Fruit fly (Drosophila melanogaster) whole organism, embryonic: Measurements from ENCODE around the gene MED18.

Experiments used
- Bgb ChIP-seq: fragments of 200-800 bp; sonication (Bioruptor generic); IDR thresholded peaks from 2 replicates; pipeline ENCODE4 v1.3.6; 2022; ENCODE audit warnings: missing biosample characterization, missing genetic modification characterization; ENCODE audit not compliant: partially characterized antibody
- BtbVII ChIP-seq: fragments of 200-800 bp; sonication (Bioruptor generic); optimal IDR thresholded peaks from 3 replicates; lab custom pipeline; 2017; ENCODE audit warnings: missing biosample characterization, mild to moderate bottlenecking, missing genetic modification characterization
- CG11456 ChIP-seq: fragments of 200-800 bp; sonication (Bioruptor generic); IDR thresholded peaks from 3 replicates; pipeline ENCODE4 v1.3.6; 2022; ENCODE audit warnings: missing biosample characterization, missing genetic modification characterization
- CG11504 ChIP-seq: fragments of 200-800 bp; sonication (Bioruptor generic); optimal IDR thresholded peaks from 3 replicates; lab custom pipeline; 2019; ENCODE audit warnings: missing biosample characterization, mild to moderate bottlenecking, missing genetic modification characterization, moderate library complexity
- CG15073 ChIP-seq: fragments of 200-800 bp; sonication (Bioruptor generic); optimal IDR thresholded peaks from 2 replicates; lab custom pipeline; 2016; ENCODE audit warnings: missing biosample characterization, missing genetic modification characterization
- CG16815 ChIP-seq: fragments of 200-800 bp; sonication (Bioruptor generic); optimal IDR thresholded peaks from 3 replicates; lab custom pipeline; 2017; ENCODE audit warnings: missing biosample characterization, mild to moderate bottlenecking, missing genetic modification characterization
- CG17186 ChIP-seq: fragments of 200-800 bp; sonication (Bioruptor generic); optimal IDR thresholded peaks from 3 replicates; lab custom pipeline; 2017; ENCODE audit warnings: missing biosample characterization, missing genetic modification reagents, missing genetic modification characterization
- CG17359 ChIP-seq: fragments of 200-800 bp; sonication (Bioruptor generic); optimal IDR thresholded peaks from 3 replicates; lab custom pipeline; 2018; ENCODE audit warnings: missing biosample characterization, mild to moderate bottlenecking, missing genetic modification characterization, moderate library complexity
- CG2889 ChIP-seq: fragments of 200-800 bp; sonication (Bioruptor generic); IDR thresholded peaks from 3 replicates; pipeline ENCODE4 v1.3.6; 2022; ENCODE audit warnings: missing biosample characterization, missing genetic modification characterization
- CG3065 ChIP-seq: fragments of 200-800 bp; sonication (Bioruptor generic); optimal IDR thresholded peaks from 2 replicates; lab custom pipeline; 2016; ENCODE audit warnings: missing biosample characterization, missing genetic modification characterization
- CG31365 ChIP-seq: fragments of 200-800 bp; sonication (Bioruptor generic); optimal IDR thresholded peaks from 2 replicates; lab custom pipeline; 2018; ENCODE audit warnings: missing biosample characterization, mild to moderate bottlenecking, missing genetic modification characterization
- CG33213 ChIP-seq: fragments of 200-800 bp; sonication (Bioruptor generic); optimal IDR thresholded peaks from 3 replicates; lab custom pipeline; 2016; ENCODE audit warnings: missing biosample characterization, missing genetic modification characterization
- CG33557 ChIP-seq: fragments of 200-800 bp; sonication (Bioruptor generic); optimal IDR thresholded peaks from 2 replicates; lab custom pipeline; 2019; ENCODE audit warnings: missing biosample characterization, mild to moderate bottlenecking, missing genetic modification characterization, moderate library complexity
- CG3995 ChIP-seq: fragments of 200-800 bp; sonication (Bioruptor generic); optimal IDR thresholded peaks from 3 replicates; lab custom pipeline; 2016; ENCODE audit warnings: missing biosample characterization, missing genetic modification characterization
- CG4404 ChIP-seq: fragments of 200-800 bp; sonication (Bioruptor generic); IDR thresholded peaks from 2 replicates; pipeline ENCODE4 v1.3.6; 2022; ENCODE audit warnings: missing biosample characterization, missing genetic modification characterization
- CG5180 ChIP-seq: fragments of 200-800 bp; sonication (Bioruptor generic); optimal IDR thresholded peaks from 3 replicates; lab custom pipeline; 2017; ENCODE audit warnings: missing biosample characterization, missing genetic modification characterization, mild to moderate bottlenecking, moderate library complexity, missing genetic modification reagents
- CG6175 ChIP-seq: fragments of 200-800 bp; sonication (Bioruptor generic); IDR thresholded peaks from 3 replicates; pipeline ENCODE4 v1.3.6; 2022; ENCODE audit warnings: missing biosample characterization, missing genetic modification characterization
- CG6683 ChIP-seq: fragments of 200-800 bp; sonication (Bioruptor generic); optimal IDR thresholded peaks from 2 replicates; lab custom pipeline; 2017; ENCODE audit warnings: missing biosample characterization, mild to moderate bottlenecking, missing genetic modification characterization, missing genetic modification reagents
- CG6689 ChIP-seq: fragments of 200-800 bp; sonication (Bioruptor generic); IDR thresholded peaks from 2 replicates; pipeline ENCODE4 v1.3.6; 2022; ENCODE audit warnings: missing biosample characterization, missing genetic modification characterization
- CG7745 ChIP-seq: fragments of 200-800 bp; sonication (Bioruptor generic); optimal IDR thresholded peaks from 2 replicates; lab custom pipeline; 2018; ENCODE audit warnings: missing biosample characterization, mild to moderate bottlenecking, missing genetic modification characterization, moderate library complexity
- CG7928 ChIP-seq: fragments of 200-800 bp; sonication (Bioruptor generic); optimal IDR thresholded peaks from 2 replicates; lab custom pipeline; 2017; ENCODE audit warnings: missing biosample characterization, mild to moderate bottlenecking, missing genetic modification characterization
- CG7987 ChIP-seq: fragments of 200-800 bp; sonication (Bioruptor generic); optimal IDR thresholded peaks from 2 replicates; lab custom pipeline; 2018; ENCODE audit warnings: missing biosample characterization, mild to moderate bottlenecking, missing genetic modification characterization, moderate library complexity
- Chrac-16 ChIP-seq: fragments of 200-800 bp; sonication (Bioruptor generic); optimal IDR thresholded peaks from 3 replicates; lab custom pipeline; 2016; ENCODE audit warnings: missing biosample characterization, missing genetic modification characterization
- CoRest ChIP-seq: fragments of 200-800 bp; sonication (Bioruptor generic); optimal IDR thresholded peaks from 3 replicates; lab custom pipeline; 2018; ENCODE audit warnings: missing biosample characterization, mild to moderate bottlenecking, missing genetic modification characterization, moderate library complexity
- ERR ChIP-seq: fragments of 200-800 bp; sonication (Bioruptor generic); optimal IDR thresholded peaks from 2 replicates; lab custom pipeline; 2016; ENCODE audit warnings: missing biosample characterization, missing genetic modification characterization
- HLH3B ChIP-seq: fragments of 200-800 bp; sonication (Bioruptor generic); IDR thresholded peaks from 2 replicates; pipeline ENCODE4 v1.3.6; 2022; ENCODE audit warnings: missing biosample characterization, missing genetic modification characterization
- Optix ChIP-seq: fragments of 200-800 bp; sonication (Bioruptor generic); IDR thresholded peaks from 3 replicates; pipeline ENCODE4 v1.3.6; 2022; ENCODE audit warnings: missing biosample characterization, missing genetic modification characterization
- Ssrp ChIP-seq: fragments of 200-800 bp; sonication (Bioruptor generic); optimal IDR thresholded peaks from 2 replicates; lab custom pipeline; 2018; ENCODE audit warnings: missing biosample characterization, mild to moderate bottlenecking, missing genetic modification characterization, moderate library complexity
- TFAM ChIP-seq: fragments of 200-800 bp; sonication (Bioruptor generic); optimal IDR thresholded peaks from 2 replicates; lab custom pipeline; 2017; ENCODE audit warnings: missing biosample characterization, missing genetic modification characterization, inconsistent platforms
- Trl ChIP-seq, 3 experiments: fragments of >200 bp in 2 of 3; fragments of 200-800 bp in 1 of 3; sonication (Bioruptor generic) in 1 of 3; optimal IDR thresholded peaks; 2 replicates in 1 of 3; 3 replicates in 2 of 3; lab custom pipeline; 2016 to 2017; ENCODE audit warnings: missing biosample characterization in 1 of 3, missing genetic modification characterization in 1 of 3
- ash1 ChIP-seq: fragments of 200-800 bp; sonication (Bioruptor generic); optimal IDR thresholded peaks from 2 replicates; lab custom pipeline; 2018; ENCODE audit warnings: missing biosample characterization, mild to moderate bottlenecking, missing genetic modification characterization
- bsh ChIP-seq, 2 experiments: fragments of 200-800 bp; sonication (Bioruptor generic); optimal IDR thresholded peaks; 2 replicates each; lab custom pipeline; 2017 to 2018; ENCODE audit warnings: mild to moderate bottlenecking in 2 of 2, missing biosample characterization in 2 of 2, missing genetic modification characterization in 2 of 2, moderate library complexity in 1 of 2
- inv ChIP-seq: fragments of 200-800 bp; sonication (Bioruptor generic); IDR thresholded peaks from 2 replicates; pipeline ENCODE4 v1.3.6; 2022; ENCODE audit warnings: missing biosample characterization, missing genetic modification characterization; ENCODE audit not compliant: partially characterized antibody
- luna ChIP-seq: fragments of 200-800 bp; sonication (Bioruptor generic); optimal IDR thresholded peaks from 2 replicates; lab custom pipeline; 2016; ENCODE audit warnings: missing biosample characterization, missing genetic modification characterization
- mirr ChIP-seq: fragments of 200-800 bp; sonication (Bioruptor generic); optimal IDR thresholded peaks from 3 replicates; lab custom pipeline; 2018; ENCODE audit warnings: missing biosample characterization, mild to moderate bottlenecking, missing genetic modification characterization
- nom ChIP-seq: fragments of 200-800 bp; sonication (Bioruptor generic); optimal IDR thresholded peaks from 2 replicates; lab custom pipeline; 2017; ENCODE audit warnings: missing biosample characterization, missing genetic modification characterization, mild to moderate bottlenecking, moderate library complexity, missing genetic modification reagents
- org-1 ChIP-seq: fragments of 200-800 bp; sonication (Bioruptor generic); optimal IDR thresholded peaks from 2 replicates; lab custom pipeline; 2017; ENCODE audit warnings: missing biosample characterization, missing genetic modification characterization
- otp ChIP-seq: fragments of 200-800 bp; sonication (Bioruptor generic); IDR thresholded peaks from 3 replicates; pipeline ENCODE4, ENCODE4 v1.3.6; 2022; ENCODE audit warnings: missing biosample characterization, missing genetic modification characterization
- pb ChIP-seq: fragments of 200-800 bp; sonication (Bioruptor generic); optimal IDR thresholded peaks from 3 replicates; lab custom pipeline; 2016; ENCODE audit warnings: missing biosample characterization, missing genetic modification characterization
- row ChIP-seq: fragments of 200-800 bp; sonication (Bioruptor generic); IDR thresholded peaks from 3 replicates; pipeline ENCODE4 v1.3.6; 2022; ENCODE audit warnings: missing biosample characterization, missing genetic modification characterization
- run ChIP-seq: fragments of 200-800 bp; sonication (Bioruptor generic); optimal IDR thresholded peaks from 3 replicates; lab custom pipeline; 2018; ENCODE audit warnings: missing biosample characterization, mild to moderate bottlenecking, missing genetic modification characterization
- scrt ChIP-seq: fragments of 200-800 bp; sonication (Bioruptor generic); optimal IDR thresholded peaks from 2 replicates; lab custom pipeline; 2018; ENCODE audit warnings: missing biosample characterization, mild to moderate bottlenecking, missing genetic modification characterization, moderate library complexity
- sim ChIP-seq: fragments of 200-800 bp; sonication (Bioruptor generic); IDR thresholded peaks from 2 replicates; pipeline ENCODE4 v1.3.6; 2022; ENCODE audit warnings: missing biosample characterization, missing genetic modification characterization
- sna ChIP-seq: fragments of 200-800 bp; sonication (Bioruptor generic); IDR thresholded peaks from 2 replicates; pipeline ENCODE4 v1.3.6; 2022; ENCODE audit warnings: missing biosample characterization, missing genetic modification characterization; ENCODE audit not compliant: partially characterized antibody
- sob ChIP-seq: fragments of 200-800 bp; sonication (Bioruptor generic); IDR thresholded peaks from 2 replicates; pipeline ENCODE4 v1.3.6; 2022; ENCODE audit warnings: missing biosample characterization, missing genetic modification characterization
- ttk ChIP-seq: fragments of 200-800 bp; sonication (Bioruptor generic); IDR thresholded peaks from 2 replicates; pipeline ENCODE4 v2.1.2; 2022; ENCODE audit warnings: missing biosample characterization, missing genetic modification characterization
- twi ChIP-seq: fragments of 200-800 bp; optimal IDR thresholded peaks from 2 replicates; lab custom pipeline; 2019; ENCODE audit warnings: missing biosample characterization, mild to moderate bottlenecking, missing genetic modification characterization, moderate library complexity
- unpg ChIP-seq: fragments of 200-800 bp; sonication (Bioruptor generic); optimal IDR thresholded peaks from 3 replicates; lab custom pipeline; 2018; ENCODE audit warnings: missing biosample characterization, mild to moderate bottlenecking, missing genetic modification characterization, moderate library complexity

Gene MED18

dm6 chrX:1830396-1831218 is 35.1 kb upstream of the MED18 start (continued):
- TF ChIP-seq ttk (GFP tag; lab: Robert Waterston, UW) (peak; percentile 98), Chrac-16 (GFP tag; lab: Kevin White, UChicago) (peak; percentile 91), CG7928 (GFP tag; lab: Kevin White, UChicago) (peak; percentile 65), CG3995 (GFP tag; lab: Kevin White, UChicago) (peak; percentile 70), sob (GFP tag; lab: Robert Waterston, UW) (peak; percentile 97), unpg (GFP tag; lab: Kevin White, UChicago) (peak; percentile 99), CG17186 (GFP tag; lab: Kevin White, UChicago) (peak; percentile 72), mirr (GFP tag; lab: Kevin White, UChicago) (peak; percentile 84), CG2889 (GFP tag; lab: Robert Waterston, UW) (peak; percentile 93), CG15073 (GFP tag; lab: Kevin White, UChicago) (peak; percentile 65), TFAM (GFP tag; lab: Kevin White, UChicago) (peak; percentile 79), luna (GFP tag; lab: Kevin White, UChicago) (peak; percentile 61), CG6689 (peak; percentile 96), row (GFP tag; lab: Robert Waterston, UW) (peak; percentile 98), CG11456 (GFP tag; lab: Robert Waterston, UW) (peak; percentile 98), CG7987 (peak; percentile 90), CG31365 (tag; lab: Kevin White, UChicago) (peak; percentile 84), nom (peak; percentile 93), Ssrp (tag; lab: Kevin White, UChicago) (peak; percentile 91), CoRest (peak; percentile 97), run (tag; lab: Kevin White, UChicago) (peak; percentile 92), ash1 (GFP tag; lab: Kevin White, UChicago) (peak; percentile 64), ERR (GFP tag; lab: Kevin White, UChicago) (peak; percentile 88), CG17359 (peak; percentile 97), Trl (optimal IDR thresholded peaks at IDR 0.05; lab: Kevin White, UChicago) (peak; percentile 68 to 84), Trl (GFP tag; optimal IDR thresholded peaks at IDR 0.05; lab: Kevin White, UChicago) (peak; percentile 95), CG3065 (GFP tag; lab: Kevin White, UChicago) (peak; percentile 75), org-1 (GFP tag; lab: Kevin White, UChicago) (peak; percentile 92), CG4404 (GFP tag; lab: Robert Waterston, UW) (peak; percentile 82), CG11504 (tag; lab: Kevin White, UChicago) (peak; percentile 96), sna (GFP tag; lab: Robert Waterston, UW) (no peak), pb (GFP tag; lab: Kevin White, UChicago) (peak; percentile 86), scrt (peak; percentile 91), inv (no peak), Bgb (GFP tag; lab: Robert Waterston, UW) (peak; percentile 54), BtbVII (GFP tag; lab: Kevin White, UChicago) (peak; percentile 94), otp (peak; percentile 98), CG6683 (GFP tag; lab: Kevin White, UChicago) (peak; percentile 87), twi (peak; percentile 85), CG33557 (GFP tag; lab: Kevin White, UChicago) (peak; percentile 76), HLH3B (GFP tag; lab: Robert Waterston, UW) (peak; percentile 98), CG16815 (GFP tag; lab: Kevin White, UChicago) (peak; percentile 85), CG33213 (peak; percentile 86), CG7745 (tag; lab: Kevin White, UChicago) (no peak), CG6175 (GFP tag; lab: Robert Waterston, UW) (peak; percentile 94), Optix (GFP tag; lab: Robert Waterston, UW) (peak; percentile 93), bsh (GFP tag; optimal IDR thresholded peaks at IDR 0.05; lab: Kevin White, UChicago) (peak; percentile 93 to 98), CG5180 (GFP tag; lab: Kevin White, UChicago) (peak; percentile 83), sim (GFP tag; lab: Robert Waterston, UW) (peak; percentile 94)
